Fruit fly (Drosophila melanogaster): ENCODE measurements around the gene mael.

The mael gene

dm6 chr3L:22721991-22722390 is 988 bp downstream of the mael start, which contains the start of gene CG14451:
Gene CG14451 (minus strand): TSS chr3L:22722091.
- TF ChIP-seq Rel (GFP tag; optimal IDR thresholded peaks at IDR 0.05) (no peak), Rel (tag; optimal IDR thresholded peaks at IDR 0.05) (no peak), pan (optimal IDR thresholded peaks at IDR 0.05) (no peak), ey (GFP tag; optimal IDR thresholded peaks at IDR 0.05) (no peak), jim (GFP tag; optimal IDR thresholded peaks at IDR 0.05) (no peak), Hr83 (GFP tag; optimal IDR thresholded peaks at IDR 0.05; ENCODE audit: poor library complexity, severe bottlenecking) (no peak), CG9705 (GFP tag; optimal IDR thresholded peaks at IDR 0.05) (no peak), GATAd (GFP tag; optimal IDR thresholded peaks at IDR 0.05) (no peak), Vsx2 (GFP tag; optimal IDR thresholded peaks at IDR 0.05; ENCODE audit: partially characterized antibody) (no peak), Sp1 (GFP tag; optimal IDR thresholded peaks at IDR 0.05) (no peak), woc (GFP tag; optimal IDR thresholded peaks at IDR 0.05) (no peak), CrebA (GFP tag; optimal IDR thresholded peaks at IDR 0.05; ENCODE audit: borderline replicate concordance) (no peak), HLH106 (tag; optimal IDR thresholded peaks at IDR 0.05) (no peak), Dif (GFP tag; optimal IDR thresholded peaks at IDR 0.05; ENCODE audit: partially characterized antibody) (no peak), br (GFP tag; optimal IDR thresholded peaks at IDR 0.05) (no peak), lola (GFP tag; optimal IDR thresholded peaks at IDR 0.05) (no peak), psq (GFP tag; optimal IDR thresholded peaks at IDR 0.05) (no peak), dl (GFP tag; optimal IDR thresholded peaks at IDR 0.05; ENCODE audit: insufficient read depth in 1 of 2, partially characterized antibody in 2 of 2) (no peak)

DNA sequence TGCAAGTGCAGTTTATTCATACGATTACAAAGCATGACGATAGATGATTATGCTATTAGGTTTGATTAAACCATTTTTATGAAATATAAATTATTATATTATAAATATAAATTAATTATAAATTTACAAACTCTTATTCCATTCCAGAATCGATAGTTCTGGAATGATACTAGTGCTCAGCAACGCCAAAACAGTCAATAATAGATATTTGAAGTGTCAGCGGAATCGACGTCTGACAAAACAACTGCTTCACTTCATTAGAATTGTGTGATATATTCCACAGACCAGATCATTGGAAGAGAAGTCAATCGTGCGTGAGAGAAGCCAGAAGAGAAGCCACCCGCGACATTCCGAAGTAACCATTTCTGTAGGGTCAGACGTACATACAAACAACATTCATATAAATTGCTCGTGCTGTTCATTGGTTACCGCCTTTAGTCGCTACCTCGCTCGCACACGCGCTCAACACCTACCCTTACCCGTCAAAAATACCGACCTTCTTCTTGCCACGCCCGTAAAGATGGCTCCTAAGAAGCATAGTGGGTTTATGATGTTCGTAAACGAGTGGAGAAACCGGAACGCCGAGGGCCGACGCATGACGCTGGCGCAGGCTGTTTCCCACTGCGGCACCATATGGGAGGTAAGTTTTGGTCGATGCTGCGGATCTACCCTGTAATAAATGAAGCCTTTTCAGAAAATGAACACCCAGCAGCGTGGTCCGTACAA is 3.2 kb downstream of the mael start:
- TF ChIP-seq dmrt93B (GFP tag; optimal IDR thresholded peaks at IDR 0.05) (no peak), sv (GFP tag; optimal IDR thresholded peaks at IDR 0.05) (no peak), Dif (GFP tag; optimal IDR thresholded peaks at IDR 0.05; ENCODE audit: partially characterized antibody) (no peak), br (GFP tag; optimal IDR thresholded peaks at IDR 0.05) (no peak), dsf (GFP tag; optimal IDR thresholded peaks at IDR 0.05; ENCODE audit: borderline replicate concordance) (no peak), Jra (GFP tag; optimal IDR thresholded peaks at IDR 0.05) (no peak), N (GFP tag; optimal IDR thresholded peaks at IDR 0.05) (no peak), ey (GFP tag; optimal IDR thresholded peaks at IDR 0.05) (no peak), Rel (GFP tag; optimal IDR thresholded peaks at IDR 0.05) (no peak), Rel (tag; optimal IDR thresholded peaks at IDR 0.05) (no peak), Dfd (GFP tag; optimal IDR thresholded peaks at IDR 0.05) (no peak), Myc (optimal IDR thresholded peaks at IDR 0.05) (no peak), Vsx2 (GFP tag; optimal IDR thresholded peaks at IDR 0.05; ENCODE audit: partially characterized antibody) (no peak), Mio (GFP tag; optimal IDR thresholded peaks at IDR 0.05) (no peak), OdsH (GFP tag; optimal IDR thresholded peaks at IDR 0.05) (no peak), dl (GFP tag; optimal IDR thresholded peaks at IDR 0.05; ENCODE audit: insufficient read depth in 1 of 2, partially characterized antibody in 2 of 2) (no peak), woc (GFP tag; optimal IDR thresholded peaks at IDR 0.05) (no peak)

DNA sequence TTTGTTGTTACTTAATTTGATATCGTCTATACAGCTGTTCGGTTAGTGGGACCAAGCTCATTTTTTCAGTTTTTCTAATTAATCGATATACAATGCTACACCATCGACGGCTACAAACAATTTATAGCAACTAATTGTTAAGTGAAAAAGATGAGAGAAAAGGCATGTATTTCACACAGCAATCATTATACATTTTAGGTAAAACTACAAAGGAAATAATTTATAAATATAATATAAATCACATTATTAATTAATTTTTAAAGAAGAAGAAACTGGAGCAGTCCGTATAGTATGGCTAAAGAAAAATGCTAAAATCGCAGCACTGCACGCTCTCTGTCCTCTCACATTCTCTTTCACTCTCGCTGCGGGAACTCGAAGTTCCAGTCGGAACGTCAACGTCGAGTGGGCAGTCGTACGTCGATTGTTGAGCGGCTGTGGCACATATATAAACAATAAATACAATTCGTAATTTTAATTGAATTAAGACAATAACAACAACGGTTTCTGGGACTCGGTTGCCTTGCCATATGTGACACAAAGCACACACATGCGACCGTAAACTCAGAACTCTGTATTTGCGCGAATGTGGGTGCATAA is 6.8 kb downstream of the mael start, which contains the start of the genes CG14450 and CG11367:
TSS of gene CG14450 (minus strand) at position 51 of the 597 bp plus-strand sequence.
TSS of gene CG11367 (plus strand) at position 373 of the 597 bp plus-strand sequence.
- TF ChIP-seq Hr83 (GFP tag; optimal IDR thresholded peaks at IDR 0.05; ENCODE audit: poor library complexity, severe bottlenecking) (peak; percentile 33), sage (GFP tag; optimal IDR thresholded peaks at IDR 0.05) (peak; percentile 35), HLH106 (tag; optimal IDR thresholded peaks at IDR 0.05) (peak; percentile 30), Jra (GFP tag; optimal IDR thresholded peaks at IDR 0.05) (no peak), Abd-B (GFP tag; optimal IDR thresholded peaks at IDR 0.05) (no peak), GATAd (GFP tag; optimal IDR thresholded peaks at IDR 0.05) (no peak), Dif (GFP tag; optimal IDR thresholded peaks at IDR 0.05; ENCODE audit: partially characterized antibody) (peak; percentile 74), Myc (optimal IDR thresholded peaks at IDR 0.05) (peak; percentile 95), sv (GFP tag; optimal IDR thresholded peaks at IDR 0.05) (no peak), CG9705 (GFP tag; optimal IDR thresholded peaks at IDR 0.05) (peak; percentile 10), woc (GFP tag; optimal IDR thresholded peaks at IDR 0.05) (peak; percentile 64), h (GFP tag; optimal IDR thresholded peaks at IDR 0.05) (peak; percentile 52), Vsx2 (GFP tag; optimal IDR thresholded peaks at IDR 0.05; ENCODE audit: partially characterized antibody) (peak; percentile 79), Rel (GFP tag; optimal IDR thresholded peaks at IDR 0.05) (no peak), Rel (tag; optimal IDR thresholded peaks at IDR 0.05) (peak; percentile 33), dl (GFP tag; optimal IDR thresholded peaks at IDR 0.05; ENCODE audit: insufficient read depth in 1 of 2, partially characterized antibody in 2 of 2) (peak; percentile 2 to 55), Mio (GFP tag; optimal IDR thresholded peaks at IDR 0.05) (no peak)

DNA sequence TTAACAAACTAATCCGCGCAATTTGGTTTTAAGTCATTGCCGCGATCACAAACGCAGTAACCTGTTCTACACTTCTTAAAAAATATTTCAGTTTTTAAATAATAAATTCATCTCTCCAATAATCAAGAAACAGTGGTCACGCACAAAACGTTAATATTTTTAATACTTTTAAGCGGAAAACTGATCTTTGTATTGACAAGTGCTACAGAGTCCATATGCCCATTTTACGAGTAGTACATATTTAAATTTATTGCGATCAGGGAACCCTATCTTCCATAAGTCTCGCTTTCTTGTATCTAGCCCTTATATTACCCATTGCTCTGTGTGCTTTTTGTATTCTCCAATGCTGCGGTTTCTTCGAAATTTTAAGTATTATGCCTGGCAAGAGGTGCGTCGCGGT is 8.5 kb downstream of the mael start, which contains the start of gene CG32454:
TSS of gene CG32454 (plus strand) at position 301 of the 400 bp plus-strand sequence.
- TF ChIP-seq N (GFP tag; optimal IDR thresholded peaks at IDR 0.05) (no peak), rgr (GFP tag; optimal IDR thresholded peaks at IDR 0.05) (no peak), ey (GFP tag; optimal IDR thresholded peaks at IDR 0.05) (no peak), Dfd (GFP tag; optimal IDR thresholded peaks at IDR 0.05) (no peak), brk (GFP tag; optimal IDR thresholded peaks at IDR 0.05) (no peak), Myc (optimal IDR thresholded peaks at IDR 0.05) (no peak), psq (GFP tag; optimal IDR thresholded peaks at IDR 0.05) (no peak), usp (GFP tag; optimal IDR thresholded peaks at IDR 0.05) (no peak), jim (GFP tag; optimal IDR thresholded peaks at IDR 0.05) (no peak)
